Fruit fly (Drosophila melanogaster): ENCODE results near the gene AIF.
A peak's percentile ranks its signal among the peaks of the same experiment; 100 is the strongest.

AIF gene

DNA sequence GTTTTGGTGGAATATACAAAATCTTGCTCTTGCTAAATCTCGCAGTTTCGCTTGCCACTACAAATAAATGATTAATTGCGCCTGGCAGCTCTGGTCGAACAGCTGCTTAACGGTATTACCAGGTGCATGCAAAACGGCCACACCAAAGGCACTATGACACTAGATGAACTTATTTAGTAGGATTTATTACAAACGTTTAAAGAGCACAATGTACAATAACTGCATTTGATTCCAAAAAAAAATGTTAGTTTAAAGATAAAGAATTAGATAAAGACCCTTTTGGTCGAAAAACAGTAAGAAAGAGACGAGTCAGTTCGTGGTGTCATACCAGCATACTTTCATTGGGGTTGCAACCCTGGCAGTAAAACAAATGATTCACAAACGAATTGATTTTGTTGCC is 4.3 kb upstream of the AIF start, which contains the start of the genes CG11723 and Tbcd:
CG11723 (minus strand) TSS at position 68 of the 400 bp plus-strand sequence.
Tbcd (plus strand) TSS at position 311 of the 400 bp plus-strand sequence.
- no peak for TF ChIP-seq Sox102F (GFP tag; optimal IDR thresholded peaks at IDR 0.05)
- TF ChIP-seq Hr39 (GFP tag; optimal IDR thresholded peaks at IDR 0.05), result peak; percentile 95
- peak; percentile 91 for TF ChIP-seq CG34406 (GFP tag; optimal IDR thresholded peaks at IDR 0.05)
- TF ChIP-seq CG7368 (GFP tag; optimal IDR thresholded peaks at IDR 0.05), result no peak
- no peak for TF ChIP-seq CG6808 (GFP tag; optimal IDR thresholded peaks at IDR 0.05)
- TF ChIP-seq vri (GFP tag; optimal IDR thresholded peaks at IDR 0.05), result no peak
- peak; percentile 91 for TF ChIP-seq CG11294 (GFP tag; IDR thresholded peaks at IDR 0.05)
- TF ChIP-seq fd85E (GFP tag; optimal IDR thresholded peaks at IDR 0.05), result no peak
- peak; percentile 85 for TF ChIP-seq dac (GFP tag; optimal IDR thresholded peaks at IDR 0.05)
- TF ChIP-seq CG11902 (GFP tag; optimal IDR thresholded peaks at IDR 0.05), result peak; percentile 91
- TF ChIP-seq ss (GFP tag; optimal IDR thresholded peaks at IDR 0.05), result no peak
- no peak for TF ChIP-seq CG10669 (GFP tag; optimal IDR thresholded peaks at IDR 0.05)
- no peak for TF ChIP-seq pdm3 (GFP tag; optimal IDR thresholded peaks at IDR 0.05)
- TF ChIP-seq Sox14 (GFP tag; optimal IDR thresholded peaks at IDR 0.05), result peak; percentile 95
- peak; percentile 98 for TF ChIP-seq Eip78C (GFP tag)
- TF ChIP-seq Ets96B (tag; optimal IDR thresholded peaks at IDR 0.05), result peak; percentile 93
- TF ChIP-seq Blimp-1 (GFP tag; optimal IDR thresholded peaks at IDR 0.05), result peak; percentile 73
- TF ChIP-seq Sox15 (GFP tag; optimal IDR thresholded peaks at IDR 0.05), result peak; percentile 94
- TF ChIP-seq fd59A (GFP tag; optimal IDR thresholded peaks at IDR 0.05), result peak; percentile 86
- TF ChIP-seq CG3032 (tag; optimal IDR thresholded peaks at IDR 0.05), result peak; percentile 92
- TF ChIP-seq CG31627 (GFP tag; optimal IDR thresholded peaks at IDR 0.05), result peak; percentile 95
- TF ChIP-seq lz (GFP tag; optimal IDR thresholded peaks at IDR 0.05), result peak; percentile 96
- TF ChIP-seq CG16779 (tag; optimal IDR thresholded peaks at IDR 0.05), result no peak
- TF ChIP-seq Smox (GFP tag; optimal IDR thresholded peaks at IDR 0.05), result no peak
- TF ChIP-seq CG15336 (GFP tag; IDR thresholded peaks at IDR 0.05), result peak; percentile 95
- no peak for TF ChIP-seq CG8319 (GFP tag; optimal IDR thresholded peaks at IDR 0.05)
- peak; percentile 68 for TF ChIP-seq Eip93F (GFP tag; optimal IDR thresholded peaks at IDR 0.05)
- no peak for TF ChIP-seq spab (GFP tag; optimal IDR thresholded peaks at IDR 0.05)
- no peak for TF ChIP-seq CG9139 (GFP tag; optimal IDR thresholded peaks at IDR 0.05)
- TF ChIP-seq CG10631 (GFP tag; optimal IDR thresholded peaks at IDR 0.05), result no peak
- TF ChIP-seq dsx (GFP tag; optimal IDR thresholded peaks at IDR 0.05; ENCODE audit: poor library complexity, severe bottlenecking), result peak; percentile 89
- TF ChIP-seq Lpt (GFP tag; optimal IDR thresholded peaks at IDR 0.05), result no peak
- TF ChIP-seq salr (GFP tag; optimal IDR thresholded peaks at IDR 0.05), result peak in 1 of 2 experiments; percentile 85
- TF ChIP-seq Hr4 (GFP tag; optimal IDR thresholded peaks at IDR 0.05), result no peak
- TF ChIP-seq Met (GFP tag; optimal IDR thresholded peaks at IDR 0.05), result no peak
- TF ChIP-seq CG8119 (GFP tag; IDR thresholded peaks at IDR 0.05), result peak; percentile 93
- no peak for TF ChIP-seq OdsH (GFP tag; optimal IDR thresholded peaks at IDR 0.05)
- peak; percentile 92 for TF ChIP-seq CG1621 (tag; optimal IDR thresholded peaks at IDR 0.05)
- no peak for TF ChIP-seq achi (GFP tag; optimal IDR thresholded peaks at IDR 0.05)
- peak; percentile 97 for TF ChIP-seq eg (GFP tag; IDR thresholded peaks at IDR 0.05)
- TF ChIP-seq Hr38 (GFP tag; optimal IDR thresholded peaks at IDR 0.05), result peak; percentile 62
- peak; percentile 63 for TF ChIP-seq CG6854 (GFP tag; optimal IDR thresholded peaks at IDR 0.05)
- peak; percentile 94 for TF ChIP-seq cyc (GFP tag; optimal IDR thresholded peaks at IDR 0.05)
- TF ChIP-seq esn (GFP tag; optimal IDR thresholded peaks at IDR 0.05), result peak; percentile 93
- no peak for TF ChIP-seq CG3919 (GFP tag; optimal IDR thresholded peaks at IDR 0.05)
- peak; percentile 91 for TF ChIP-seq acj6 (GFP tag; optimal IDR thresholded peaks at IDR 0.05)
- TF ChIP-seq CG32006 (GFP tag; optimal IDR thresholded peaks at IDR 0.05), result peak; percentile 93
- peak; percentile 92 for TF ChIP-seq Gug (GFP tag; IDR thresholded peaks at IDR 0.05)
- TF ChIP-seq CG6163 (GFP tag; IDR thresholded peaks at IDR 0.05), result peak; percentile 98
- TF ChIP-seq Ets21C (GFP tag; optimal IDR thresholded peaks at IDR 0.05), result no peak
- TF ChIP-seq fkh (GFP tag; optimal IDR thresholded peaks at IDR 0.05), result no peak
- peak; percentile 91 for TF ChIP-seq net (GFP tag; optimal IDR thresholded peaks at IDR 0.05)
- no peak for TF ChIP-seq Eip75B (GFP tag; optimal IDR thresholded peaks at IDR 0.05)
